Worm (Caenorhabditis elegans): Measurements from ENCODE around the gene myo-2.

DNA sequence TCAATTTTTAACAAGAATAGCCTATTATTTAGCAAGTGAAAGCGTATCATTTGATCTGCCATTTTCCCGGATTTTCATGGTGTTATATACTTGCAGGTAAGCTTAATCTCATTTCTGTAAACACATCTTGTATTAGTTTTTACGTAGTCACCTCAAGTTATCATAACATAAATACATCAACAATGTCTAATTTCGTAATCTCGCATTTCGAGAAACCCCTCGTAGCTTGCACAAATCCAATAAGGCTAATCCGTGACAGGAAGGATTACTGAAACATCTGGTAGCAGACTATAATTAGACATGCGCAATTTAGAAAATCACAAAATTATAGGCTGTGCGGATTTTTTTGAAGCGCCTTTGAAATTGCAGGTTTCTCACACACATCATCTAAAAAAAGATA is 56.7 kb downstream of the myo-2 start:
- TF ChIP-seq let-607 (tag; optimal IDR thresholded peaks at IDR 0.05) (no peak), nhr-90 (tag; optimal IDR thresholded peaks at IDR 0.05) (no peak), ama-1 (optimal IDR thresholded peaks at IDR 0.05) (no peak), ama-1 (GFP tag; optimal IDR thresholded peaks at IDR 0.05) (no peak), nhr-120 (GFP tag; IDR thresholded peaks at IDR 0.05) (no peak), nhr-27 (tag; optimal IDR thresholded peaks at IDR 0.05) (no peak), lin-40 (tag; optimal IDR thresholded peaks at IDR 0.05) (no peak), ceh-40 (GFP tag; IDR thresholded peaks at IDR 0.05) (no peak), hlh-26 (GFP tag; conservative IDR thresholded peaks at IDR 0.05) (no peak), chd-7 (tag; optimal IDR thresholded peaks at IDR 0.05) (no peak), snpc-4 (GFP tag; optimal IDR thresholded peaks at IDR 0.05) (no peak), snpc-4 (tag; optimal IDR thresholded peaks at IDR 0.05) (no peak)

All from whole organism, young adult.